Worm (Caenorhabditis elegans) whole organism, L4 larva: ENCODE results near the gene ceh-89.

Source experiments
- F26F4.8 ChIP-seq: fragments of 200-800 bp; sonication (Bioruptor generic); conservative IDR thresholded peaks from 2 replicates; pipeline ENCODE4 v1.3.6; 2022; ENCODE audit warnings: missing genetic modification characterization, missing compliant biosample characterization
- F37D6.2 ChIP-seq: sonication (generic microtip); optimal IDR thresholded peaks from 2 replicates; lab custom pipeline; 2016; ENCODE audit warnings: mild to moderate bottlenecking, missing genetic modification characterization, missing compliant biosample characterization
- F44E2.7 ChIP-seq: fragments of 200-800 bp; sonication (Bioruptor generic); IDR thresholded peaks from 2 replicates; pipeline ENCODE4 v2.1.2; 2022; ENCODE audit warnings: missing genetic modification characterization, missing compliant biosample characterization
- T20F7.1 ChIP-seq: fragments of 200-800 bp; sonication (Bioruptor generic); optimal IDR thresholded peaks from 2 replicates; lab custom pipeline; 2018; ENCODE audit warnings: mild to moderate bottlenecking, missing genetic modification characterization, missing compliant biosample characterization
- ZK337.2 ChIP-seq: fragments of 200-800 bp; sonication (Bioruptor generic); IDR thresholded peaks from 2 replicates; pipeline ENCODE4 v1.3.6; 2022; ENCODE audit warnings: missing genetic modification reagents, missing genetic modification characterization, missing compliant biosample characterization
- aha-1 ChIP-seq: fragments of 150-350 bp; peaks from one replicate; lab custom pipeline; 2014; ENCODE audit warnings: missing biosample characterization, missing genetic modification characterization
- ceh-32 ChIP-seq: sonication (generic microtip); optimal IDR thresholded peaks from 2 replicates; lab custom pipeline; 2016; ENCODE audit warnings: mild to moderate bottlenecking, missing genetic modification characterization, missing compliant biosample characterization; ENCODE audit not compliant: poor library complexity
- ceh-82 ChIP-seq: sonication (generic microtip); optimal IDR thresholded peaks from 2 replicates; lab custom pipeline; 2017; ENCODE audit warnings: missing biosample characterization, missing genetic modification characterization
- cey-2 ChIP-seq: sonication (generic microtip); optimal IDR thresholded peaks from 3 replicates; lab custom pipeline; 2017; ENCODE audit warnings: missing genetic modification characterization, mild to moderate bottlenecking, missing compliant biosample characterization, antibody characterized with exemption, borderline replicate concordance; ENCODE audit not compliant: insufficient read depth
- daf-12 ChIP-seq: fragments of 150-350 bp; optimal IDR thresholded peaks from 2 replicates; lab custom pipeline; 2014; ENCODE audit warnings: missing biosample characterization, missing genetic modification reagents, missing genetic modification characterization
- daf-16 ChIP-seq, 3 experiments: sonication (generic microtip); optimal IDR thresholded peaks; 2 replicates each; lab custom pipeline; 2016 to 2017; ENCODE audit warnings: missing genetic modification characterization in 3 of 3, missing genetic modification reagents in 3 of 3, mild to moderate bottlenecking in 2 of 3, missing compliant biosample characterization in 2 of 3, missing biosample characterization in 1 of 3, moderate library complexity in 1 of 3
- daf-19 ChIP-seq: fragments of 200-800 bp; sonication (Bioruptor generic); conservative IDR thresholded peaks from 2 replicates; pipeline ENCODE4 v1.3.6; 2022; ENCODE audit warnings: missing genetic modification characterization, missing compliant biosample characterization
- dmd-8 ChIP-seq: fragments of 200-800 bp; sonication (Bioruptor generic); IDR thresholded peaks from 2 replicates; pipeline ENCODE4 v1.3.6; 2022; ENCODE audit warnings: missing genetic modification characterization, missing compliant biosample characterization
- dmd-9 ChIP-seq: fragments of 200-800 bp; sonication (Bioruptor generic); IDR thresholded peaks from 2 replicates; pipeline ENCODE4 v1.3.6; 2022; ENCODE audit warnings: missing genetic modification reagents, missing genetic modification characterization, missing compliant biosample characterization
- dve-1 ChIP-seq: sonication (generic microtip); optimal IDR thresholded peaks from 2 replicates; lab custom pipeline; 2017; ENCODE audit warnings: antibody characterized with exemption, mild to moderate bottlenecking, missing genetic modification characterization, missing compliant biosample characterization; ENCODE audit not compliant: insufficient read depth
- egl-43 ChIP-seq: fragments of 200-800 bp; sonication (Bioruptor generic); IDR thresholded peaks from 2 replicates; pipeline ENCODE4 v1.3.6; 2022; ENCODE audit warnings: missing genetic modification reagents, missing genetic modification characterization, missing compliant biosample characterization
- gei-8 ChIP-seq: fragments of 200-800 bp; sonication (Bioruptor generic); optimal IDR thresholded peaks from 2 replicates; lab custom pipeline; 2018; ENCODE audit warnings: mild to moderate bottlenecking, missing genetic modification characterization, missing compliant biosample characterization
- lin-13 ChIP-seq: fragments of 150-350 bp; optimal IDR thresholded peaks from 2 replicates; lab custom pipeline; 2014; ENCODE audit warnings: missing biosample characterization, missing genetic modification reagents, missing genetic modification characterization
- mdt-29 ChIP-seq: fragments of 200-800 bp; sonication (Bioruptor generic); IDR thresholded peaks from 2 replicates; pipeline ENCODE4 v1.3.6; 2022; ENCODE audit warnings: missing genetic modification reagents, missing genetic modification characterization, missing compliant biosample characterization
- mep-1 ChIP-seq: fragments of 150-350 bp; sonication (generic microtip); optimal IDR thresholded peaks from 3 replicates; lab custom pipeline; 2014; ENCODE audit warnings: missing biosample characterization, missing genetic modification characterization
- mes-2 ChIP-seq: sonication (generic microtip); optimal IDR thresholded peaks from 2 replicates; lab custom pipeline; 2016; ENCODE audit warnings: missing genotype, mild to moderate bottlenecking, missing genetic modification characterization, missing compliant biosample characterization; ENCODE audit not compliant: poor library complexity, severe bottlenecking
- nhr-102 ChIP-seq: sonication (generic microtip); optimal IDR thresholded peaks from 2 replicates; lab custom pipeline; 2016; ENCODE audit warnings: mild to moderate bottlenecking, missing genetic modification characterization, moderate library complexity, missing compliant biosample characterization
- nhr-111 ChIP-seq: fragments of 200-800 bp; sonication (Bioruptor generic); optimal IDR thresholded peaks from 2 replicates; lab custom pipeline; 2018; ENCODE audit warnings: mild to moderate bottlenecking, missing genetic modification characterization, missing compliant biosample characterization
- nhr-28 ChIP-seq: fragments of 150-350 bp; optimal IDR thresholded peaks from 2 replicates; lab custom pipeline; 2014; ENCODE audit warnings: missing biosample characterization, missing genetic modification characterization
- nhr-42 ChIP-seq: fragments of 200-800 bp; sonication (Bioruptor generic); IDR thresholded peaks from 2 replicates; pipeline ENCODE4 v1.3.6; 2022; ENCODE audit warnings: missing genetic modification characterization, missing compliant biosample characterization
- nhr-76 ChIP-seq: fragments of 150-350 bp; optimal IDR thresholded peaks from 2 replicates; lab custom pipeline; 2014; ENCODE audit warnings: missing biosample characterization, missing genetic modification characterization
- sdz-12 ChIP-seq: fragments of 200-800 bp; sonication (Bioruptor generic); optimal IDR thresholded peaks from 2 replicates; lab custom pipeline; 2018; ENCODE audit warnings: mild to moderate bottlenecking, missing genetic modification characterization, missing compliant biosample characterization
- set-16 ChIP-seq: fragments of 200-800 bp; sonication (Bioruptor generic); IDR thresholded peaks from 2 replicates; pipeline ENCODE4 v1.3.6; 2022; ENCODE audit warnings: missing genetic modification reagents, missing genetic modification characterization, missing compliant biosample characterization
- skn-1 ChIP-seq: fragments of 150-350 bp; optimal IDR thresholded peaks from 2 replicates; lab custom pipeline; 2014; ENCODE audit warnings: missing biosample characterization, missing genetic modification characterization
- zfp-2 ChIP-seq: sonication (generic microtip); optimal IDR thresholded peaks from 2 replicates; lab custom pipeline; 2016; ENCODE audit warnings: mild to moderate bottlenecking, missing genetic modification characterization, missing compliant biosample characterization
- zip-11 ChIP-seq: fragments of 200-800 bp; sonication (Bioruptor generic); IDR thresholded peaks from 2 replicates; pipeline ENCODE4 v1.3.6; 2022; ENCODE audit warnings: missing genetic modification characterization, missing compliant biosample characterization
- zip-2 ChIP-seq: fragments of 150-350 bp; optimal IDR thresholded peaks from 2 replicates; lab custom pipeline; 2014; ENCODE audit warnings: missing biosample characterization, missing genetic modification characterization

Gene ceh-89

ce11 chrX:14115480-14116161 is 26.1 kb upstream of the ceh-89 start, which contains the start of gene F28H6.7 (continued):
- TF ChIP-seq daf-12 (tag; lab: Kevin White, UChicago) (no peak), daf-19 (no peak), dmd-9 (GFP tag; lab: Robert Waterston, UW) (peak; percentile 82), T20F7.1 (GFP tag; lab: Kevin White, UChicago) (peak; percentile 18), ZK337.2 (peak; percentile 60), zfp-2 (peak; percentile 9), nhr-28 (tag; lab: Kevin White, UChicago) (peak; percentile 17), dmd-8 (GFP tag; lab: Robert Waterston, UW) (peak; percentile 79), skn-1 (tag; lab: Kevin White, UChicago) (no peak), zip-11 (GFP tag; lab: Robert Waterston, UW) (no peak; the same call in 1 of the 2 replicates), F44E2.7 (0 out of 2 replicates have a peak, but pooled peaks have one; percentile 47), F26F4.8 (GFP tag; lab: Robert Waterston, UW) (0 out of 2 replicates have a peak, but pooled peaks have one; percentile 55), egl-43 (GFP tag; lab: Robert Waterston, UW) (peak; percentile 92), F37D6.2 (tag; lab: Kevin White, UChicago) (peak; percentile 18), cey-2 (tag; lab: Kevin White, UChicago) (no peak), ceh-82 (tag; lab: Kevin White, UChicago) (no peak), nhr-111 (GFP tag; lab: Kevin White, UChicago) (peak; percentile 8), nhr-76 (tag; lab: Kevin White, UChicago) (no peak), zip-2 (tag; lab: Kevin White, UChicago) (no peak), mes-2 (no peak), gei-8 (GFP tag; lab: Kevin White, UChicago) (peak; percentile 30), lin-13 (GFP tag; lab: Kevin White, UChicago) (peak; percentile 26), ceh-32 (tag; lab: Kevin White, UChicago) (no peak), daf-16 (GFP tag; optimal IDR thresholded peaks at IDR 0.05; lab: Kevin White, UChicago) (peak; percentile 10 to 58), daf-16 (tag; optimal IDR thresholded peaks at IDR 0.05; lab: Kevin White, UChicago) (peak; percentile 42), sdz-12 (GFP tag; lab: Kevin White, UChicago) (peak; percentile 43)
- TF ChIP-seq, all 104 proteins: peak for 44

- TF ChIP-seq set-16 (GFP tag; lab: Robert Waterston, UW) = 0 out of 2 replicates have a peak, but pooled peaks have one; percentile 10
- TF ChIP-seq mep-1 (tag; lab: Kevin White, UChicago) = no peak
Measured at ce11 chrX:14118762-14119161, 23.0 kb upstream of the ceh-89 start.

- peak; percentile 57 for TF ChIP-seq nhr-28 (tag; lab: Kevin White, UChicago)
- TF ChIP-seq daf-16 (GFP tag; optimal IDR thresholded peaks at IDR 0.05; lab: Kevin White, UChicago) = no peak
- TF ChIP-seq daf-16 (tag; optimal IDR thresholded peaks at IDR 0.05; lab: Kevin White, UChicago) = peak; percentile 55
- TF ChIP-seq nhr-42 (GFP tag; lab: Robert Waterston, UW) = no peak
- no peak for TF ChIP-seq nhr-102 (tag; lab: Kevin White, UChicago)
- TF ChIP-seq aha-1 (tag; lab: Kevin White, UChicago) = peak; percentile 65
- 0 out of 2 replicates have a peak, but pooled peaks have one; percentile 21 for TF ChIP-seq mdt-29 (GFP tag; lab: Robert Waterston, UW)
- peak; percentile 5 for TF ChIP-seq dve-1 (tag; lab: Kevin White, UChicago)
- peak; percentile 32 for TF ChIP-seq mes-2
Measured at ce11 chrX:14125870-14126269, 15.9 kb upstream of the ceh-89 start, which contains the start of gene F28H6.6. Gene F28H6.6, minus strand, starts transcription at chrX:14125879.
